Fruit fly (Drosophila melanogaster) whole organism, embryonic: Measurements from ENCODE around the gene ast.

Experiments
- Abd-B ChIP-seq: fragments of 200-800 bp; sonication (Bioruptor generic); optimal IDR thresholded peaks from 2 replicates; lab custom pipeline; 2018; ENCODE audit warnings: missing biosample characterization, mild to moderate bottlenecking, missing genetic modification characterization, moderate library complexity
- Atf-2 ChIP-seq: fragments of 200-800 bp; sonication (Bioruptor generic); optimal IDR thresholded peaks from 2 replicates; lab custom pipeline; 2016; ENCODE audit warnings: missing biosample characterization, missing genetic modification characterization
- Blimp-1 ChIP-seq: fragments of 200-800 bp; sonication (Bioruptor generic); optimal IDR thresholded peaks from 3 replicates; lab custom pipeline; 2018; ENCODE audit warnings: missing biosample characterization, missing genetic modification characterization, mild to moderate bottlenecking, moderate library complexity, missing genetic modification reagents
- Bteb2 ChIP-seq: fragments of 200-800 bp; sonication (Bioruptor generic); optimal IDR thresholded peaks from 2 replicates; lab custom pipeline; 2016; ENCODE audit warnings: missing biosample characterization, missing genetic modification characterization
- C15 ChIP-seq: fragments of 200-800 bp; sonication (Bioruptor generic); IDR thresholded peaks from 3 replicates; pipeline ENCODE4 v1.3.6; 2022; ENCODE audit warnings: missing biosample characterization, missing genetic modification characterization
- CG10431 ChIP-seq: fragments of 200-800 bp; sonication (Bioruptor generic); optimal IDR thresholded peaks from 3 replicates; lab custom pipeline; 2018; ENCODE audit warnings: missing biosample characterization, mild to moderate bottlenecking, missing genetic modification characterization
- CG11696 ChIP-seq: fragments of 200-800 bp; sonication (Bioruptor generic); IDR thresholded peaks from 2 replicates; pipeline ENCODE4 v1.3.6; 2022; ENCODE audit warnings: missing biosample characterization, missing genetic modification characterization
- CG1233 ChIP-seq: fragments of 200-800 bp; sonication (Bioruptor generic); optimal IDR thresholded peaks from 4 replicates; lab custom pipeline; 2018; ENCODE audit warnings: missing biosample characterization, mild to moderate bottlenecking, missing genetic modification characterization
- CG12659 ChIP-seq: fragments of 200-800 bp; sonication (Bioruptor generic); optimal IDR thresholded peaks from 3 replicates; lab custom pipeline; 2017; ENCODE audit warnings: mild to moderate bottlenecking, missing biosample characterization, missing genetic modification reagents, missing genetic modification characterization
- CG14014 ChIP-seq: fragments of 200-800 bp; sonication (Bioruptor generic); IDR thresholded peaks from 2 replicates; pipeline ENCODE4 v1.3.6; 2022; ENCODE audit warnings: missing biosample characterization, missing genetic modification characterization
- CG1602 ChIP-seq: fragments of 200-800 bp; sonication (Bioruptor generic); optimal IDR thresholded peaks from 3 replicates; lab custom pipeline; 2016; ENCODE audit warnings: missing biosample characterization, missing genetic modification characterization
- CG17328 ChIP-seq: fragments of 200-800 bp; sonication (Bioruptor generic); IDR thresholded peaks from 2 replicates; pipeline ENCODE4 v1.3.6; 2022; ENCODE audit warnings: missing biosample characterization, missing genetic modification characterization
- CG18764 ChIP-seq: fragments of 200-800 bp; sonication (Bioruptor generic); optimal IDR thresholded peaks from 3 replicates; lab custom pipeline; 2016; ENCODE audit warnings: missing biosample characterization, missing genetic modification characterization
- CG2678 ChIP-seq: fragments of 200-800 bp; sonication (Bioruptor generic); optimal IDR thresholded peaks from 3 replicates; lab custom pipeline; 2019; ENCODE audit warnings: missing biosample characterization, mild to moderate bottlenecking, missing genetic modification characterization, moderate library complexity
- CG32772 ChIP-seq: fragments of 200-800 bp; sonication (Bioruptor generic); IDR thresholded peaks from 2 replicates; pipeline ENCODE4 v1.3.6; 2022; ENCODE audit warnings: missing biosample characterization, missing genetic modification characterization
- CG4404 ChIP-seq: fragments of 200-800 bp; sonication (Bioruptor generic); IDR thresholded peaks from 2 replicates; pipeline ENCODE4 v1.3.6; 2022; ENCODE audit warnings: missing biosample characterization, missing genetic modification characterization
- CG4854 ChIP-seq: fragments of 200-800 bp; sonication (Bioruptor generic); optimal IDR thresholded peaks from 2 replicates; lab custom pipeline; 2016; ENCODE audit warnings: missing biosample characterization, missing genetic modification characterization, inconsistent platforms
- CG5953 ChIP-seq: fragments of 200-800 bp; sonication (Bioruptor generic); IDR thresholded peaks from 2 replicates; pipeline ENCODE4 v1.3.6; 2022; ENCODE audit warnings: missing biosample characterization, missing genetic modification characterization
- CG6813 ChIP-seq: fragments of 200-800 bp; sonication (Bioruptor generic); optimal IDR thresholded peaks from 2 replicates; lab custom pipeline; 2017; ENCODE audit warnings: missing biosample characterization, missing genetic modification characterization, mild to moderate bottlenecking, moderate library complexity, missing genetic modification reagents
- CG8290 ChIP-seq, 3 experiments: fragments of 200-800 bp; sonication (Bioruptor generic); optimal IDR thresholded peaks; 2 replicates each; lab custom pipeline; 2016 to 2019; ENCODE audit warnings: missing biosample characterization in 3 of 3, missing genetic modification characterization in 3 of 3, mild to moderate bottlenecking in 2 of 3, moderate library complexity in 1 of 3
- CG8388 ChIP-seq: fragments of 200-800 bp; sonication (Bioruptor generic); optimal IDR thresholded peaks from 2 replicates; lab custom pipeline; 2019; ENCODE audit warnings: missing biosample characterization, mild to moderate bottlenecking, missing genetic modification characterization, moderate library complexity
- D19B ChIP-seq: fragments of 200-800 bp; sonication (Bioruptor generic); optimal IDR thresholded peaks from 2 replicates; lab custom pipeline; 2017; ENCODE audit warnings: missing biosample characterization, mild to moderate bottlenecking, missing genetic modification characterization
- Dad ChIP-seq: fragments of 200-800 bp; sonication (Bioruptor generic); optimal IDR thresholded peaks from 3 replicates; lab custom pipeline; 2016; ENCODE audit warnings: missing biosample characterization, missing genetic modification characterization
- Dbx ChIP-seq: fragments of 200-800 bp; sonication (Bioruptor generic); IDR thresholded peaks from 3 replicates; pipeline ENCODE4 v1.3.6; 2022; ENCODE audit warnings: missing biosample characterization, missing genetic modification characterization
- Dfd ChIP-seq, 2 experiments: fragments of >200 bp; optimal IDR thresholded peaks; 2 replicates each; lab custom pipeline; 2017; ENCODE audit warnings: missing biosample characterization in 2 of 2, missing genetic modification characterization in 2 of 2
- Dip3 ChIP-seq: fragments of 200-800 bp; sonication (Bioruptor generic); optimal IDR thresholded peaks from 3 replicates; lab custom pipeline; 2016; ENCODE audit warnings: missing biosample characterization, missing genetic modification characterization
- Ets97D ChIP-seq: fragments of 200-800 bp; sonication (Bioruptor generic); optimal IDR thresholded peaks from 3 replicates; lab custom pipeline; 2016; ENCODE audit warnings: missing biosample characterization, missing genetic modification characterization
- HHEX ChIP-seq: fragments of 200-800 bp; sonication (Bioruptor generic); optimal IDR thresholded peaks from 3 replicates; lab custom pipeline; 2017; ENCODE audit warnings: missing biosample characterization, mild to moderate bottlenecking, missing genetic modification characterization, missing genetic modification reagents
- Hmx ChIP-seq: fragments of 200-800 bp; sonication (Bioruptor generic); optimal IDR thresholded peaks from 2 replicates; lab custom pipeline; 2016; ENCODE audit warnings: missing biosample characterization, missing genetic modification characterization
- Hr3 ChIP-seq: fragments of 200-800 bp; sonication (Bioruptor generic); optimal IDR thresholded peaks from 3 replicates; lab custom pipeline; 2016; ENCODE audit warnings: missing biosample characterization, missing genetic modification characterization
- Hr51 ChIP-seq, 2 experiments: fragments of 200-800 bp; sonication (Bioruptor generic); optimal IDR thresholded peaks; 2 replicates in 1 of 2; 3 replicates in 1 of 2; lab custom pipeline; 2016 to 2018; ENCODE audit warnings: missing biosample characterization in 2 of 2, missing genetic modification characterization in 2 of 2, mild to moderate bottlenecking in 1 of 2, moderate library complexity in 1 of 2
- Meics ChIP-seq: fragments of 200-800 bp; sonication (Bioruptor generic); optimal IDR thresholded peaks from 2 replicates; lab custom pipeline; 2017; ENCODE audit warnings: missing biosample characterization, mild to moderate bottlenecking, missing genetic modification characterization
- Nf-YA ChIP-seq: fragments of 200-800 bp; sonication (Bioruptor generic); IDR thresholded peaks from 2 replicates; pipeline ENCODE4 v1.3.6; 2022; ENCODE audit warnings: missing biosample characterization, missing genetic modification characterization
- Stat92E ChIP-seq, 3 experiments: fragments of >200 bp in 2 of 3; fragments of 200-800 bp in 1 of 3; sonication (Bioruptor generic) in 1 of 3; optimal IDR thresholded peaks; 2 replicates each; lab custom pipeline; 2017 to 2019; ENCODE audit warnings: missing biosample characterization in 3 of 3, missing genetic modification characterization in 3 of 3, mild to moderate bottlenecking in 1 of 3, moderate library complexity in 1 of 3
- ara ChIP-seq: fragments of 200-800 bp; sonication (Bioruptor generic); IDR thresholded peaks from 2 replicates; pipeline ENCODE4 v1.3.6; 2022; ENCODE audit warnings: missing biosample characterization, missing genetic modification characterization
- bcd ChIP-seq: fragments of 200-800 bp; sonication (Bioruptor generic); optimal IDR thresholded peaks from 2 replicates; lab custom pipeline; 2017; ENCODE audit warnings: missing biosample characterization, mild to moderate bottlenecking, missing genetic modification characterization
- eve ChIP-seq, 2 experiments: fragments of >200 bp; optimal IDR thresholded peaks; 2 replicates each; lab custom pipeline; 2017; ENCODE audit warnings: missing biosample characterization in 2 of 2, missing genetic modification characterization in 2 of 2
- jumu ChIP-seq: fragments of 200-800 bp; sonication (Bioruptor generic); optimal IDR thresholded peaks from 3 replicates; lab custom pipeline; 2016; ENCODE audit warnings: missing biosample characterization, missing genetic modification characterization
- kni ChIP-seq: fragments of 200-800 bp; sonication (Bioruptor generic); optimal IDR thresholded peaks from 3 replicates; lab custom pipeline; 2017; ENCODE audit warnings: mild to moderate bottlenecking, missing biosample characterization, missing genetic modification reagents, missing genetic modification characterization
- lab ChIP-seq: fragments of 200-800 bp; sonication (Bioruptor generic); optimal IDR thresholded peaks from 3 replicates; lab custom pipeline; 2017; ENCODE audit warnings: missing biosample characterization, missing genetic modification characterization, mild to moderate bottlenecking, moderate library complexity, missing genetic modification reagents
- mirr ChIP-seq: fragments of 200-800 bp; sonication (Bioruptor generic); optimal IDR thresholded peaks from 3 replicates; lab custom pipeline; 2018; ENCODE audit warnings: missing biosample characterization, mild to moderate bottlenecking, missing genetic modification characterization
- phol ChIP-seq: fragments of 200-800 bp; sonication (Bioruptor generic); optimal IDR thresholded peaks from 3 replicates; lab custom pipeline; 2018; ENCODE audit warnings: missing biosample characterization, mild to moderate bottlenecking, missing genetic modification characterization, moderate library complexity
- pnt ChIP-seq: fragments of 200-800 bp; sonication (Bioruptor generic); optimal IDR thresholded peaks from 3 replicates; lab custom pipeline; 2016; ENCODE audit warnings: missing biosample characterization, missing genetic modification characterization
- rib ChIP-seq: fragments of 200-800 bp; sonication (Bioruptor generic); IDR thresholded peaks from 2 replicates; pipeline ENCODE4 v1.3.6; 2022; ENCODE audit warnings: missing biosample characterization, missing genetic modification characterization
- shn ChIP-seq: fragments of 200-800 bp; sonication (Bioruptor generic); optimal IDR thresholded peaks from 3 replicates; lab custom pipeline; 2016; ENCODE audit warnings: missing biosample characterization, missing genetic modification characterization
- slou ChIP-seq: fragments of 200-800 bp; sonication (Bioruptor generic); optimal IDR thresholded peaks from 3 replicates; lab custom pipeline; 2016; ENCODE audit warnings: missing biosample characterization, missing genetic modification characterization
- sqz ChIP-seq: fragments of 200-800 bp; sonication (Bioruptor generic); optimal IDR thresholded peaks from 3 replicates; lab custom pipeline; 2018; ENCODE audit warnings: missing biosample characterization, mild to moderate bottlenecking, missing genetic modification characterization
- tap ChIP-seq: fragments of 200-800 bp; optimal IDR thresholded peaks from 3 replicates; lab custom pipeline; 2019; ENCODE audit warnings: missing biosample characterization, mild to moderate bottlenecking, missing genetic modification characterization, moderate library complexity
- twi ChIP-seq: fragments of 200-800 bp; optimal IDR thresholded peaks from 2 replicates; lab custom pipeline; 2019; ENCODE audit warnings: missing biosample characterization, mild to moderate bottlenecking, missing genetic modification characterization, moderate library complexity

The ast gene

DNA sequence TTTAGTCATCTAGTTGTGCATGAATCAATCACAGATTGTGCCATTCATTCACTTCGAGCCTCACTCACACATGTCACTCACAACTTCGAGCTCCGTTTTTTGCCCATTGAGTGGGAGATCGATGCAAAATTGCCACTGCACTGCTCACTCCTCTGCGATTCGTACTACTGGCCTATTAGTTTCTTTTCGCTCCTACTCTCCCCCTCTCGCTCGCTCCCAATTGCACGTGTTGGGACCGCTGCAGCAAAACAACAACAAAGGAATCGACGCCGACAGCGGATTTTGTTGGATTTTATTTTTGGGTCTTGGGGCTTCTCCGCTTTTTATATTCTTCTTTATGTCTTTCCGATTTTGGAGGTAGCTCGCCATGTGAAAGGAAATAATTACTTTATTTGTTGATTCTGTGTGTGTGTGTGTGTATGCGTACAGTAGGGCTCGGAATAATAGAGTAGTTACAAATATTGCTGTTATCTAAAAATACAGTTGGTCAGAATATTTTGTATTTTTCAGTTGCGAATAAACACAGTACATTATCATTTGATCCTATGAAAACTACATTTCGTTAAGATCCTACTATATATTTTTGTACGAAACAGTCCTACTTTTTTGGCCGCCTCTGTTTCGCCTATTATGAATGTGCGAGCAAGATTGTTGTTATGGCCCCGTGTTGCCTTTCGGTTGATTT is 3.4 kb upstream of the ast start (continued):
- TF ChIP-seq Ets97D, result peak; percentile 21
- TF ChIP-seq CG17328, result peak; percentile 82
- TF ChIP-seq Dad (GFP tag; lab: Kevin White, UChicago), result peak; percentile 32
- peak; percentile 67 for TF ChIP-seq CG18764 (GFP tag; lab: Kevin White, UChicago)
- peak; percentile 70 for TF ChIP-seq bcd (GFP tag; lab: Kevin White, UChicago)
- peak; percentile 69 for TF ChIP-seq CG14014 (GFP tag; lab: Robert Waterston, UW)
- peak; percentile 62 for TF ChIP-seq Atf-2 (GFP tag; lab: Kevin White, UChicago)
- TF ChIP-seq jumu (GFP tag; lab: Kevin White, UChicago), result peak; percentile 65
- no peak for TF ChIP-seq eve (GFP tag; optimal IDR thresholded peaks at IDR 0.05; lab: Kevin White, UChicago)
- 0 out of 3 replicates have a peak, but pooled peaks have one; percentile 33 for TF ChIP-seq Dbx
- peak; percentile 61 for TF ChIP-seq Meics (GFP tag; lab: Kevin White, UChicago)
- peak; percentile 67 for TF ChIP-seq Bteb2 (GFP tag; lab: Kevin White, UChicago)
- peak; percentile 76 for TF ChIP-seq sqz
- TF ChIP-seq CG5953 (GFP tag; lab: Robert Waterston, UW), result no peak
- peak; percentile 89 for TF ChIP-seq phol
- peak; percentile 66 for TF ChIP-seq CG1233 (GFP tag; lab: Kevin White, UChicago)
- no peak for TF ChIP-seq Dfd (GFP tag; optimal IDR thresholded peaks at IDR 0.05; lab: Kevin White, UChicago)
- TF ChIP-seq CG8290 (GFP tag; optimal IDR thresholded peaks at IDR 0.05; lab: Kevin White, UChicago), result peak; percentile 53
- TF ChIP-seq CG8290 (tag; optimal IDR thresholded peaks at IDR 0.05; lab: Kevin White, UChicago), result peak in 1 of 2 experiments; percentile 82
- peak; percentile 10 to 84 for TF ChIP-seq Hr51 (GFP tag; optimal IDR thresholded peaks at IDR 0.05; lab: Kevin White, UChicago)
- TF ChIP-seq pnt, result peak; percentile 67
- TF ChIP-seq slou (GFP tag; lab: Kevin White, UChicago), result no peak
- TF ChIP-seq twi (tag; lab: Kevin White, UChicago), result peak; percentile 74
- peak; percentile 71 for TF ChIP-seq Hr3
- peak; percentile 45 for TF ChIP-seq shn (GFP tag; lab: Kevin White, UChicago)
- TF ChIP-seq CG10431 (GFP tag; lab: Kevin White, UChicago), result peak; percentile 40
- peak; percentile 23 for TF ChIP-seq D19B (GFP tag; lab: Kevin White, UChicago)
- no peak for TF ChIP-seq C15
- TF ChIP-seq rib, result peak; percentile 15; the same call in 1 of the 2 replicates
- TF ChIP-seq Stat92E (GFP tag; optimal IDR thresholded peaks at IDR 0.05; lab: Kevin White, UChicago), result peak in 1 of 3 experiments; percentile 70
- TF ChIP-seq Nf-YA (GFP tag; lab: Robert Waterston, UW), result peak; percentile 28; the same call in 1 of the 2 replicates
- peak; percentile 78; the same call in 1 of the 2 replicates for TF ChIP-seq ara
- peak; percentile 95 for TF ChIP-seq CG11696 (GFP tag; lab: Robert Waterston, UW)
- peak; percentile 64 for TF ChIP-seq kni (GFP tag; lab: Kevin White, UChicago)
- peak; percentile 81 for TF ChIP-seq CG32772 (GFP tag; lab: Robert Waterston, UW)
- peak; percentile 87 for TF ChIP-seq Blimp-1 (GFP tag; lab: Kevin White, UChicago)
- peak; percentile 84 for TF ChIP-seq lab
- TF ChIP-seq CG4854 (GFP tag; lab: Kevin White, UChicago), result peak; percentile 4
- peak; percentile 76 for TF ChIP-seq Abd-B (GFP tag; lab: Kevin White, UChicago)
- peak; percentile 85 for TF ChIP-seq tap
- peak; percentile 72 for TF ChIP-seq CG1602 (GFP tag; lab: Kevin White, UChicago)
- peak; percentile 80 for TF ChIP-seq CG6813 (GFP tag; lab: Kevin White, UChicago)
- peak; percentile 89 for TF ChIP-seq CG8388
- no peak for TF ChIP-seq CG4404 (GFP tag; lab: Robert Waterston, UW)
- TF ChIP-seq CG12659 (GFP tag; lab: Kevin White, UChicago), result peak; percentile 78
- no peak for TF ChIP-seq Dip3 (GFP tag; lab: Kevin White, UChicago)
- no peak for TF ChIP-seq mirr
- TF ChIP-seq HHEX, result peak; percentile 78
- no peak for TF ChIP-seq Hmx (GFP tag; lab: Kevin White, UChicago)
- TF ChIP-seq CG2678 (tag; lab: Kevin White, UChicago), result peak; percentile 88
